Comparison of ENCODE assay signal across 2 fruit fly cellular contexts in genomic region chr3R:8115951-8116611, dm6.
TF ChIP-seq lines count a peak whose summit lies in the region.

No protein-coding gene starts in this region.

TF ChIP-seq in whole organism, prepupa, 60 proteins besides CTCF, POLR2A, EP300 and RAD21 (continued from another document):
- TF ChIP-seq CG10631 (GFP tag; optimal IDR thresholded peaks at IDR 0.05; lab: Kevin White, UChicago) (no peak), fd59A (GFP tag; optimal IDR thresholded peaks at IDR 0.05; lab: Kevin White, UChicago) (no peak), CG1621 (tag; optimal IDR thresholded peaks at IDR 0.05; lab: Kevin White, UChicago) (no peak), cyc (GFP tag; optimal IDR thresholded peaks at IDR 0.05; lab: Kevin White, UChicago) (peak; percentile 64), achi (GFP tag; optimal IDR thresholded peaks at IDR 0.05; lab: Kevin White, UChicago) (peak; percentile 14), Blimp-1 (GFP tag; optimal IDR thresholded peaks at IDR 0.05; lab: Kevin White, UChicago) (peak; percentile 35), CG11294 (GFP tag; IDR thresholded peaks at IDR 0.05; lab: Robert Waterston, UW) (no peak), CG6792 (GFP tag; optimal IDR thresholded peaks at IDR 0.05; lab: Kevin White, UChicago) (peak; percentile 34), CG15336 (GFP tag; IDR thresholded peaks at IDR 0.05; lab: Robert Waterston, UW) (no peak), pdm3 (GFP tag; optimal IDR thresholded peaks at IDR 0.05; lab: Kevin White, UChicago) (peak; percentile 17), Ets21C (GFP tag; optimal IDR thresholded peaks at IDR 0.05; lab: Kevin White, UChicago) (peak; percentile 47), CG7368 (GFP tag; optimal IDR thresholded peaks at IDR 0.05; lab: Kevin White, UChicago) (no peak), CG11902 (GFP tag; optimal IDR thresholded peaks at IDR 0.05; lab: Kevin White, UChicago) (no peak), dsx (GFP tag; optimal IDR thresholded peaks at IDR 0.05; lab: Kevin White, UChicago; ENCODE audit: poor library complexity, severe bottlenecking) (no peak), CG3032 (tag; optimal IDR thresholded peaks at IDR 0.05; lab: Kevin White, UChicago) (no peak), Lpt (GFP tag; optimal IDR thresholded peaks at IDR 0.05; lab: Kevin White, UChicago) (no peak), lz (GFP tag; optimal IDR thresholded peaks at IDR 0.05; lab: Kevin White, UChicago) (peak; percentile 73), CG8119 (GFP tag; IDR thresholded peaks at IDR 0.05; lab: Robert Waterston, UW) (0 out of 3 replicates have a peak, but pooled peaks have one; percentile 17), Hr39 (GFP tag; optimal IDR thresholded peaks at IDR 0.05; lab: Kevin White, UChicago) (peak; percentile 70), CG10669 (GFP tag; optimal IDR thresholded peaks at IDR 0.05; lab: Kevin White, UChicago) (no peak), Eip78C (GFP tag; lab: Kevin White, UChicago) (peak; percentile 78), spab (GFP tag; optimal IDR thresholded peaks at IDR 0.05; lab: Kevin White, UChicago) (no peak), esn (GFP tag; optimal IDR thresholded peaks at IDR 0.05; lab: Kevin White, UChicago) (peak; percentile 70), CG8632 (GFP tag; optimal IDR thresholded peaks at IDR 0.05; lab: Kevin White, UChicago) (peak; percentile 23)
TF ChIP-seq in whole organism, prepupa: peak in this region for 26.

TF ChIP-seq in whole organism, wandering third instar larva, 38 proteins besides CTCF, POLR2A, EP300 and RAD21 (continued from another document):
- TF ChIP-seq Hnf4 (GFP tag; optimal IDR thresholded peaks at IDR 0.05; lab: Kevin White, UChicago) (no peak), Sp1 (GFP tag; optimal IDR thresholded peaks at IDR 0.05; lab: Kevin White, UChicago) (peak; percentile 24), Myc (optimal IDR thresholded peaks at IDR 0.05; lab: Kevin White, UChicago) (no peak), lola (GFP tag; optimal IDR thresholded peaks at IDR 0.05; lab: Kevin White, UChicago) (no peak), usp (GFP tag; optimal IDR thresholded peaks at IDR 0.05; lab: Kevin White, UChicago) (no peak)
TF ChIP-seq in whole organism, wandering third instar larva: peak in this region for 14.
